Worm (Caenorhabditis elegans) whole organism, young adult: ENCODE results near the gene ifbp-1.

Source experiments
- B0261.1 ChIP-seq: sonication (generic microtip); optimal IDR thresholded peaks from 2 replicates; lab custom pipeline; 2016; ENCODE audit warnings: mild to moderate bottlenecking, missing genetic modification characterization, moderate library complexity, missing compliant biosample characterization
- D2030.7 ChIP-seq: fragments of 200-800 bp; sonication (Bioruptor generic); IDR thresholded peaks from 2 replicates; pipeline ENCODE4 v1.3.6; 2022; ENCODE audit warnings: missing genetic modification reagents, missing genetic modification characterization, missing compliant biosample characterization
- ama-1 ChIP-seq, 3 experiments: fragments of 150-350 bp in 1 of 3; sonication (generic microtip) in 2 of 3; optimal IDR thresholded peaks; 2 replicates each; lab custom pipeline; 2014 to 2018; ENCODE audit warnings: missing biosample characterization in 2 of 3, missing genetic modification characterization in 2 of 3, missing genetic modification reagents in 2 of 3
- attf-6 ChIP-seq: fragments of 200-800 bp; sonication (Bioruptor generic); IDR thresholded peaks from 2 replicates; pipeline ENCODE4 v1.3.6; 2022; ENCODE audit warnings: missing genetic modification reagents, missing genetic modification characterization, missing compliant biosample characterization
- lin-54 ChIP-seq: fragments of 200-800 bp; sonication (Bioruptor generic); optimal IDR thresholded peaks from 2 replicates; lab custom pipeline; 2018; ENCODE audit warnings: mild to moderate bottlenecking, missing genetic modification characterization, missing compliant biosample characterization
- sdz-38 ChIP-seq: sonication (generic microtip); optimal IDR thresholded peaks from 2 replicates; lab custom pipeline; 2016; ENCODE audit warnings: missing genotype, missing genetic modification characterization, missing compliant biosample characterization
- tbp1 ChIP-seq: fragments of 200-800 bp; sonication (Bioruptor generic); optimal IDR thresholded peaks from 2 replicates; lab custom pipeline; 2018; ENCODE audit warnings: mild to moderate bottlenecking, missing genetic modification characterization, missing compliant biosample characterization
- unc-130 ChIP-seq: sonication (generic microtip); optimal IDR thresholded peaks from 2 replicates; lab custom pipeline; 2016; ENCODE audit warnings: missing genetic modification reagents, missing genetic modification characterization, missing compliant biosample characterization

- TF ChIP-seq lin-54 (GFP tag; lab: Kevin White, UChicago) (no peak), attf-6 (GFP tag; lab: Robert Waterston, UW) (no peak), tbp1 (GFP tag; lab: Kevin White, UChicago) (no peak), D2030.7 (GFP tag; lab: Robert Waterston, UW) (no peak), unc-130 (GFP tag; lab: Kevin White, UChicago) (no peak), B0261.1 (tag; lab: Kevin White, UChicago) (no peak), sdz-38 (no peak), ama-1 (optimal IDR thresholded peaks at IDR 0.05; lab: Kevin White, UChicago) (no peak), ama-1 (GFP tag; optimal IDR thresholded peaks at IDR 0.05; lab: Kevin White, UChicago) (no peak)
Observed at ce11 chrV:13369663-13370062, 10.4 kb downstream of the ifbp-1 start.
